Worm (Caenorhabditis elegans) whole organism, L4/young adult: ENCODE data around the gene lex-1.

Experiments used
- dao-5 ChIP-seq: sonication (generic microtip); optimal IDR thresholded peaks from 2 replicates; lab custom pipeline; 2016; ENCODE audit warnings: missing genotype, missing genetic modification characterization, moderate library complexity, missing compliant biosample characterization
- him-1 ChIP-seq: sonication (generic microtip); optimal IDR thresholded peaks from 2 replicates; lab custom pipeline; 2016; ENCODE audit warnings: missing genotype, missing genetic modification reagents, missing genetic modification characterization, missing compliant biosample characterization

ce11 chrIV:12127838-12128237, 48.6 kb downstream of the lex-1 start:
- TF ChIP-seq him-1 (tag; lab: Kevin White, UChicago) (no peak), dao-5 (tag; lab: Kevin White, UChicago) (no peak)
